Worm (Caenorhabditis elegans) whole organism, L1 larva: ENCODE data around the gene Y66D12A.1.

Experiments
- C04F5.9 ChIP-seq: sonication (generic microtip); optimal IDR thresholded peaks from 2 replicates; lab custom pipeline; 2016; ENCODE audit warnings: missing genetic modification characterization, missing compliant biosample characterization
- Y116A8C.19 ChIP-seq: sonication (generic microtip); optimal IDR thresholded peaks from 2 replicates; lab custom pipeline; 2016; ENCODE audit warnings: missing compliant biosample characterization, missing genetic modification characterization, borderline replicate concordance
- aha-1 ChIP-seq: fragments of 150-350 bp; optimal IDR thresholded peaks from 2 replicates; lab custom pipeline; 2014; ENCODE audit warnings: missing biosample characterization, missing genetic modification characterization
- blmp-1 ChIP-seq: fragments of 150-350 bp; optimal IDR thresholded peaks from 2 replicates; lab custom pipeline; 2014; ENCODE audit warnings: missing biosample characterization, missing genetic modification characterization
- ceh-82 ChIP-seq, 3 experiments: fragments of 150-350 bp in 1 of 3; sonication (generic microtip) in 2 of 3; optimal IDR thresholded peaks; 2 replicates each; lab custom pipeline; 2014 to 2017; ENCODE audit warnings: missing biosample characterization in 3 of 3, missing genetic modification characterization in 3 of 3
- dpl-1 ChIP-seq, 3 experiments: fragments of 150-350 bp in 2 of 3; sonication (generic microtip) in 1 of 3; optimal IDR thresholded peaks; 2 replicates each; lab custom pipeline; 2014 to 2017; ENCODE audit warnings: missing biosample characterization in 3 of 3, missing genetic modification characterization in 3 of 3, missing genetic modification reagents in 3 of 3
- dsc-1 ChIP-seq: sonication (generic microtip); optimal IDR thresholded peaks from 2 replicates; lab custom pipeline; 2016; ENCODE audit warnings: mild to moderate bottlenecking, missing genetic modification characterization, missing compliant biosample characterization
- egl-13 ChIP-seq: sonication (generic microtip); optimal IDR thresholded peaks from 2 replicates; lab custom pipeline; 2016; ENCODE audit warnings: missing genotype, missing genetic modification reagents, missing genetic modification characterization, missing compliant biosample characterization
- egl-27 ChIP-seq, 2 experiments: fragments of 150-350 bp in 1 of 2; sonication (generic microtip); optimal IDR thresholded peaks; 3 replicates each; lab custom pipeline; 2017 to 2018; ENCODE audit warnings: missing biosample characterization in 2 of 2, missing genetic modification characterization in 2 of 2, missing genetic modification reagents in 2 of 2
- elt-2 ChIP-seq: sonication (generic microtip); optimal IDR thresholded peaks from 2 replicates; lab custom pipeline; 2016; ENCODE audit warnings: missing genetic modification characterization, mild to moderate bottlenecking, inconsistent platforms, missing compliant biosample characterization, missing genetic modification reagents
- elt-3 ChIP-seq, 6 experiments: fragments of 150-350 bp in 1 of 6; sonication (generic microtip); optimal IDR thresholded peaks; 2 replicates each; lab custom pipeline; 2017 to 2018; ENCODE audit warnings: missing biosample characterization in 6 of 6, missing genetic modification characterization in 6 of 6, inconsistent platforms in 1 of 6
- fkh-10 ChIP-seq: sonication (generic microtip); optimal IDR thresholded peaks from 2 replicates; lab custom pipeline; 2017; ENCODE audit warnings: missing biosample characterization, missing genetic modification reagents, missing genetic modification characterization
- fkh-4 ChIP-seq: sonication (generic microtip); optimal IDR thresholded peaks from 2 replicates; lab custom pipeline; 2016; ENCODE audit warnings: missing compliant biosample characterization, missing genetic modification characterization, borderline replicate concordance
- fkh-8 ChIP-seq: sonication (generic microtip); optimal IDR thresholded peaks from 2 replicates; lab custom pipeline; 2016; ENCODE audit warnings: mild to moderate bottlenecking, missing genetic modification characterization, missing compliant biosample characterization
- irx-1 ChIP-seq: sonication (generic microtip); optimal IDR thresholded peaks from 2 replicates; lab custom pipeline; 2016; ENCODE audit warnings: missing genetic modification characterization, missing compliant biosample characterization
- lin-35 ChIP-seq, 2 experiments: fragments of 150-350 bp; optimal IDR thresholded peaks; 2 replicates each; lab custom pipeline; 2014; ENCODE audit warnings: missing biosample characterization in 2 of 2, missing genetic modification characterization in 2 of 2, missing genetic modification reagents in 2 of 2
- lin-39 ChIP-seq: fragments of 150-350 bp; optimal IDR thresholded peaks from 2 replicates; lab custom pipeline; 2014; ENCODE audit warnings: missing biosample characterization, missing genetic modification reagents, missing genetic modification characterization
- lsy-2 ChIP-seq, 2 experiments: fragments of 150-350 bp; optimal IDR thresholded peaks; 2 replicates each; lab custom pipeline; 2014; ENCODE audit warnings: missing biosample characterization in 2 of 2, missing genetic modification characterization in 2 of 2
- mab-9 ChIP-seq: fragments of 200-800 bp; sonication (Bioruptor generic); IDR thresholded peaks from 2 replicates; pipeline ENCODE4 v1.3.6; 2022; ENCODE audit warnings: missing genetic modification reagents, missing genetic modification characterization, missing compliant biosample characterization
- mef-2 ChIP-seq: fragments of 150-350 bp; optimal IDR thresholded peaks from 2 replicates; lab custom pipeline; 2014; ENCODE audit warnings: missing biosample characterization, missing genetic modification characterization
- mep-1 ChIP-seq: fragments of 150-350 bp; optimal IDR thresholded peaks from 2 replicates; lab custom pipeline; 2014; ENCODE audit warnings: missing biosample characterization, missing genetic modification characterization
- nhr-11 ChIP-seq: fragments of 150-350 bp; optimal IDR thresholded peaks from 2 replicates; lab custom pipeline; 2014; ENCODE audit warnings: missing biosample characterization, missing genetic modification characterization
- nhr-12 ChIP-seq: sonication (generic microtip); optimal IDR thresholded peaks from 2 replicates; lab custom pipeline; 2017; ENCODE audit warnings: missing biosample characterization, missing genetic modification characterization
- nhr-28 ChIP-seq: fragments of 150-350 bp; optimal IDR thresholded peaks from 2 replicates; lab custom pipeline; 2014; ENCODE audit warnings: missing biosample characterization, missing genetic modification characterization
- nhr-47 ChIP-seq: sonication (generic microtip); optimal IDR thresholded peaks from 2 replicates; lab custom pipeline; 2016; ENCODE audit warnings: mild to moderate bottlenecking, missing genetic modification characterization, moderate library complexity, missing compliant biosample characterization
- nhr-90 ChIP-seq: sonication (generic microtip); optimal IDR thresholded peaks from 2 replicates; lab custom pipeline; 2016; ENCODE audit warnings: mild to moderate bottlenecking, missing genetic modification characterization, missing compliant biosample characterization; ENCODE audit not compliant: poor library complexity
- pax-3 ChIP-seq: fragments of 200-800 bp; sonication (Bioruptor generic); optimal IDR thresholded peaks from 2 replicates; lab custom pipeline; 2018; ENCODE audit warnings: mild to moderate bottlenecking, missing genetic modification characterization, moderate library complexity, missing compliant biosample characterization
- pqm-1 ChIP-seq: sonication (generic microtip); optimal IDR thresholded peaks from 3 replicates; lab custom pipeline; 2017; ENCODE audit warnings: missing biosample characterization, missing genetic modification characterization
- skn-1 ChIP-seq: fragments of 150-350 bp; optimal IDR thresholded peaks from 2 replicates; lab custom pipeline; 2014; ENCODE audit warnings: missing biosample characterization, missing genetic modification characterization
- snpc-4 ChIP-seq: fragments of 150-350 bp; optimal IDR thresholded peaks from 2 replicates; lab custom pipeline; 2014; ENCODE audit warnings: missing biosample characterization, missing genetic modification characterization
- snu-23 ChIP-seq: sonication (generic microtip); optimal IDR thresholded peaks from 2 replicates; lab custom pipeline; 2016; ENCODE audit warnings: missing genetic modification characterization, missing compliant biosample characterization
- sox-4 ChIP-seq: sonication (generic microtip); optimal IDR thresholded peaks from 2 replicates; lab custom pipeline; 2016; ENCODE audit warnings: missing genetic modification characterization, missing compliant biosample characterization
- sptf-1 ChIP-seq: fragments of 150-350 bp; optimal IDR thresholded peaks from 2 replicates; lab custom pipeline; 2014; ENCODE audit warnings: missing biosample characterization, missing genetic modification characterization
- sup-37 ChIP-seq: fragments of 200-800 bp; sonication (Bioruptor generic); optimal IDR thresholded peaks from 2 replicates; lab custom pipeline; 2018; ENCODE audit warnings: mild to moderate bottlenecking, missing genetic modification characterization, missing compliant biosample characterization
- unc-62 ChIP-seq: fragments of 150-350 bp; optimal IDR thresholded peaks from 2 replicates; lab custom pipeline; 2014; ENCODE audit warnings: missing biosample characterization, missing genetic modification reagents, missing genetic modification characterization
- ztf-11 ChIP-seq, 2 experiments: sonication (generic microtip); optimal IDR thresholded peaks; 2 replicates each; lab custom pipeline; 2016 to 2017; ENCODE audit warnings: missing genetic modification characterization in 2 of 2, missing biosample characterization in 1 of 2, missing compliant biosample characterization in 1 of 2

Y66D12A.1 gene

ce11 chrIII:11624838-11625292 is 16.9 kb downstream of the Y66D12A.1 start, which contains the start of gene gly-8:
Gene gly-8, plus strand, starts transcription at chrIII:11625242.
- TF ChIP-seq lin-39 (tag; lab: Kevin White, UChicago), result no peak
- TF ChIP-seq lin-35 (GFP tag; optimal IDR thresholded peaks at IDR 0.05; lab: Kevin White, UChicago), result peak in 1 of 2 experiments; percentile 8
- TF ChIP-seq lsy-2 (tag; optimal IDR thresholded peaks at IDR 0.05; lab: Kevin White, UChicago), result no peak
- no peak for TF ChIP-seq sptf-1 (tag; lab: Kevin White, UChicago)
- no peak for TF ChIP-seq ztf-11 (tag; optimal IDR thresholded peaks at IDR 0.05; lab: Kevin White, UChicago)
- peak in 1 of 6 experiments; percentile 33 for TF ChIP-seq elt-3 (tag; optimal IDR thresholded peaks at IDR 0.05; lab: Kevin White, UChicago)
- TF ChIP-seq ceh-82 (tag; optimal IDR thresholded peaks at IDR 0.05; lab: Kevin White, UChicago), result no peak
- TF ChIP-seq sup-37, result no peak
- no peak for TF ChIP-seq irx-1
- peak; percentile 56 for TF ChIP-seq blmp-1

ce11 chrIII:11627631-11628030 is 19.7 kb downstream of the Y66D12A.1 start:
- TF ChIP-seq sox-4 (tag; lab: Kevin White, UChicago), result no peak
- TF ChIP-seq nhr-47 (tag; lab: Kevin White, UChicago), result no peak
- no peak for TF ChIP-seq fkh-8 (tag; lab: Kevin White, UChicago)
- TF ChIP-seq egl-13, result no peak
- no peak for TF ChIP-seq pax-3 (tag; lab: Kevin White, UChicago)
- TF ChIP-seq dpl-1 (GFP tag; optimal IDR thresholded peaks at IDR 0.05; lab: Kevin White, UChicago), result no peak

ce11 chrIII:11629354-11629753 is 21.4 kb downstream of the Y66D12A.1 start, which contains the start of gene Y66A7A.7:
Gene Y66A7A.7, minus strand, starts transcription at chrIII:11629454.
- TF ChIP-seq aha-1 (tag; lab: Kevin White, UChicago) (no peak), C04F5.9 (tag; lab: Kevin White, UChicago) (no peak), mep-1 (tag; lab: Kevin White, UChicago) (no peak), nhr-11 (tag; lab: Kevin White, UChicago) (no peak), nhr-28 (tag; lab: Kevin White, UChicago) (no peak), pqm-1 (tag; lab: Kevin White, UChicago) (no peak), mab-9 (no peak), nhr-90 (tag; lab: Kevin White, UChicago) (no peak), ceh-82 (tag; optimal IDR thresholded peaks at IDR 0.05; lab: Kevin White, UChicago) (no peak), nhr-12 (tag; lab: Kevin White, UChicago) (no peak), snu-23 (no peak), dsc-1 (no peak), unc-62 (GFP tag; lab: Kevin White, UChicago) (no peak), elt-2 (tag; lab: Kevin White, UChicago) (no peak), skn-1 (tag; lab: Kevin White, UChicago) (no peak), mef-2 (no peak), snpc-4 (tag; lab: Kevin White, UChicago) (no peak), fkh-4 (no peak)
- TF ChIP-seq, all 84 proteins: peak for 0

ce11 chrIII:11631111-11631510 is 23.1 kb downstream of the Y66D12A.1 start:
- TF ChIP-seq sup-37 (no peak), ztf-11 (tag; optimal IDR thresholded peaks at IDR 0.05; lab: Kevin White, UChicago) (no peak), Y116A8C.19 (tag; lab: Kevin White, UChicago) (no peak), nhr-47 (tag; lab: Kevin White, UChicago) (no peak), egl-13 (no peak), fkh-10 (GFP tag; lab: Kevin White, UChicago) (no peak)
- TF ChIP-seq, all 84 proteins: peak for 0

ce11 chrIII:11632376-11632775 is 24.4 kb downstream of the Y66D12A.1 start:
- TF ChIP-seq elt-3 (tag; optimal IDR thresholded peaks at IDR 0.05; lab: Kevin White, UChicago) (peak in 1 of 6 experiments; percentile 77), blmp-1 (peak; percentile 25), pqm-1 (tag; lab: Kevin White, UChicago) (no peak), egl-27 (tag; optimal IDR thresholded peaks at IDR 0.05; lab: Kevin White, UChicago) (no peak)
